Worm (Caenorhabditis elegans) whole organism, L1 larva: ENCODE measurements around the gene srt-44.

Experiments used
- C04F5.9 ChIP-seq: sonication (generic microtip); optimal IDR thresholded peaks from 2 replicates; lab custom pipeline; 2016; ENCODE audit warnings: missing genetic modification characterization, missing compliant biosample characterization
- C16A3.4 ChIP-seq: fragments of 150-350 bp; optimal IDR thresholded peaks from 2 replicates; lab custom pipeline; 2014; ENCODE audit warnings: missing biosample characterization, missing genetic modification characterization
- F16B12.6 ChIP-seq: fragments of 150-350 bp; optimal IDR thresholded peaks from 2 replicates; lab custom pipeline; 2014; ENCODE audit warnings: missing biosample characterization, missing genetic modification characterization
- Y116A8C.19 ChIP-seq: sonication (generic microtip); optimal IDR thresholded peaks from 2 replicates; lab custom pipeline; 2016; ENCODE audit warnings: missing compliant biosample characterization, missing genetic modification characterization, borderline replicate concordance
- aly-2 ChIP-seq: fragments of 150-350 bp; optimal IDR thresholded peaks from 2 replicates; lab custom pipeline; 2014; ENCODE audit warnings: missing biosample characterization, missing genetic modification characterization
- blmp-1 ChIP-seq: fragments of 150-350 bp; optimal IDR thresholded peaks from 2 replicates; lab custom pipeline; 2014; ENCODE audit warnings: missing biosample characterization, missing genetic modification characterization
- ceh-63 ChIP-seq: fragments of 200-800 bp; sonication (Bioruptor generic); optimal IDR thresholded peaks from 2 replicates; lab custom pipeline; 2018; ENCODE audit warnings: mild to moderate bottlenecking, missing genetic modification characterization, missing compliant biosample characterization
- ceh-82 ChIP-seq, 3 experiments: fragments of 150-350 bp in 1 of 3; sonication (generic microtip) in 2 of 3; optimal IDR thresholded peaks; 2 replicates each; lab custom pipeline; 2014 to 2017; ENCODE audit warnings: missing biosample characterization in 3 of 3, missing genetic modification characterization in 3 of 3
- ceh-90 ChIP-seq: sonication (generic microtip); optimal IDR thresholded peaks from 2 replicates; lab custom pipeline; 2016; ENCODE audit warnings: missing genetic modification characterization, missing compliant biosample characterization
- dsc-1 ChIP-seq: sonication (generic microtip); optimal IDR thresholded peaks from 2 replicates; lab custom pipeline; 2016; ENCODE audit warnings: mild to moderate bottlenecking, missing genetic modification characterization, missing compliant biosample characterization
- efl-1 ChIP-seq, 4 experiments: fragments of 150-350 bp; optimal IDR thresholded peaks in 3 of 4; peaks in 1 of 4; 1 replicate in 1 of 4; 2 replicates in 3 of 4; lab custom pipeline; 2014; ENCODE audit warnings: missing biosample characterization in 2 of 4, missing genetic modification characterization in 2 of 4, missing genetic modification reagents in 2 of 4
- efl-3 ChIP-seq: fragments of 200-800 bp; sonication (Bioruptor generic); optimal IDR thresholded peaks from 2 replicates; lab custom pipeline; 2018; ENCODE audit warnings: mild to moderate bottlenecking, missing genetic modification characterization, missing compliant biosample characterization
- elt-2 ChIP-seq: sonication (generic microtip); optimal IDR thresholded peaks from 2 replicates; lab custom pipeline; 2016; ENCODE audit warnings: missing genetic modification characterization, mild to moderate bottlenecking, inconsistent platforms, missing compliant biosample characterization, missing genetic modification reagents
- fkh-10 ChIP-seq: sonication (generic microtip); optimal IDR thresholded peaks from 2 replicates; lab custom pipeline; 2017; ENCODE audit warnings: missing biosample characterization, missing genetic modification reagents, missing genetic modification characterization
- fkh-8 ChIP-seq: sonication (generic microtip); optimal IDR thresholded peaks from 2 replicates; lab custom pipeline; 2016; ENCODE audit warnings: mild to moderate bottlenecking, missing genetic modification characterization, missing compliant biosample characterization
- hpl-2 ChIP-seq: fragments of 150-350 bp; optimal IDR thresholded peaks from 2 replicates; lab custom pipeline; 2014; ENCODE audit warnings: missing biosample characterization, missing genetic modification reagents, missing genetic modification characterization
- jun-1 ChIP-seq: fragments of 150-350 bp; optimal IDR thresholded peaks from 2 replicates; lab custom pipeline; 2014; ENCODE audit warnings: missing biosample characterization, missing genetic modification reagents, missing genetic modification characterization
- lin-13 ChIP-seq: fragments of 150-350 bp; optimal IDR thresholded peaks from 2 replicates; lab custom pipeline; 2014; ENCODE audit warnings: missing biosample characterization, missing genetic modification reagents, missing genetic modification characterization
- lin-14 ChIP-seq: fragments of 200-800 bp; sonication (Bioruptor generic); optimal IDR thresholded peaks from 2 replicates; lab custom pipeline; 2018; ENCODE audit warnings: mild to moderate bottlenecking, missing genetic modification characterization, moderate library complexity, missing compliant biosample characterization
- lin-15B ChIP-seq: fragments of 150-350 bp; sonication (generic microtip); optimal IDR thresholded peaks from 3 replicates; lab custom pipeline; 2014; ENCODE audit warnings: missing biosample characterization, missing genetic modification characterization
- lin-35 ChIP-seq, 2 experiments: fragments of 150-350 bp; optimal IDR thresholded peaks; 2 replicates each; lab custom pipeline; 2014; ENCODE audit warnings: missing biosample characterization in 2 of 2, missing genetic modification characterization in 2 of 2, missing genetic modification reagents in 2 of 2
- lin-39 ChIP-seq: fragments of 150-350 bp; optimal IDR thresholded peaks from 2 replicates; lab custom pipeline; 2014; ENCODE audit warnings: missing biosample characterization, missing genetic modification reagents, missing genetic modification characterization
- lir-3 ChIP-seq: sonication (generic microtip); optimal IDR thresholded peaks from 2 replicates; lab custom pipeline; 2016; ENCODE audit warnings: mild to moderate bottlenecking, missing genetic modification characterization, moderate library complexity, missing compliant biosample characterization; ENCODE audit not compliant: poor library complexity
- lsy-2 ChIP-seq, 2 experiments: fragments of 150-350 bp; optimal IDR thresholded peaks; 2 replicates each; lab custom pipeline; 2014; ENCODE audit warnings: missing biosample characterization in 2 of 2, missing genetic modification characterization in 2 of 2
- mep-1 ChIP-seq: fragments of 150-350 bp; optimal IDR thresholded peaks from 2 replicates; lab custom pipeline; 2014; ENCODE audit warnings: missing biosample characterization, missing genetic modification characterization
- nhr-12 ChIP-seq: sonication (generic microtip); optimal IDR thresholded peaks from 2 replicates; lab custom pipeline; 2017; ENCODE audit warnings: missing biosample characterization, missing genetic modification characterization
- nhr-19 ChIP-seq: fragments of 200-800 bp; sonication (Bioruptor generic); conservative IDR thresholded peaks from 2 replicates; pipeline ENCODE4 v1.3.6; 2022; ENCODE audit warnings: missing genetic modification characterization, missing compliant biosample characterization
- nhr-20 ChIP-seq: sonication (generic microtip); optimal IDR thresholded peaks from 2 replicates; lab custom pipeline; 2016; ENCODE audit warnings: mild to moderate bottlenecking, missing genetic modification characterization, missing compliant biosample characterization
- nhr-47 ChIP-seq: sonication (generic microtip); optimal IDR thresholded peaks from 2 replicates; lab custom pipeline; 2016; ENCODE audit warnings: mild to moderate bottlenecking, missing genetic modification characterization, moderate library complexity, missing compliant biosample characterization
- nhr-77 ChIP-seq: fragments of 150-350 bp; optimal IDR thresholded peaks from 2 replicates; lab custom pipeline; 2014; ENCODE audit warnings: missing biosample characterization, missing genetic modification characterization
- nhr-84 ChIP-seq: sonication (generic microtip); optimal IDR thresholded peaks from 2 replicates; lab custom pipeline; 2017; ENCODE audit warnings: missing biosample characterization, missing genetic modification characterization
- nhr-85 ChIP-seq: sonication (generic microtip); peaks from one replicate; lab custom pipeline; 2016; ENCODE audit warnings: missing genetic modification characterization, inconsistent platforms, missing compliant biosample characterization
- nhr-90 ChIP-seq: sonication (generic microtip); optimal IDR thresholded peaks from 2 replicates; lab custom pipeline; 2016; ENCODE audit warnings: mild to moderate bottlenecking, missing genetic modification characterization, missing compliant biosample characterization; ENCODE audit not compliant: poor library complexity
- pax-3 ChIP-seq: fragments of 200-800 bp; sonication (Bioruptor generic); optimal IDR thresholded peaks from 2 replicates; lab custom pipeline; 2018; ENCODE audit warnings: mild to moderate bottlenecking, missing genetic modification characterization, moderate library complexity, missing compliant biosample characterization
- swsn-7 ChIP-seq: sonication (generic microtip); optimal IDR thresholded peaks from 2 replicates; lab custom pipeline; 2016; ENCODE audit warnings: missing genetic modification characterization, missing compliant biosample characterization
- tbx-2 ChIP-seq: sonication (generic microtip); optimal IDR thresholded peaks from 2 replicates; lab custom pipeline; 2016; ENCODE audit warnings: missing genetic modification characterization, missing compliant biosample characterization
- tlp-1 ChIP-seq: fragments of 150-350 bp; optimal IDR thresholded peaks from 2 replicates; lab custom pipeline; 2014; ENCODE audit warnings: missing biosample characterization, missing genetic modification characterization
- vab-15 ChIP-seq: sonication (generic microtip); optimal IDR thresholded peaks from 2 replicates; lab custom pipeline; 2017; ENCODE audit warnings: missing genotype, mild to moderate bottlenecking, missing genetic modification characterization, missing compliant biosample characterization
- xbp-1 ChIP-seq: sonication (generic microtip); optimal IDR thresholded peaks from 2 replicates; lab custom pipeline; 2016; ENCODE audit warnings: missing genetic modification characterization, missing compliant biosample characterization

Gene srt-44

DNA sequence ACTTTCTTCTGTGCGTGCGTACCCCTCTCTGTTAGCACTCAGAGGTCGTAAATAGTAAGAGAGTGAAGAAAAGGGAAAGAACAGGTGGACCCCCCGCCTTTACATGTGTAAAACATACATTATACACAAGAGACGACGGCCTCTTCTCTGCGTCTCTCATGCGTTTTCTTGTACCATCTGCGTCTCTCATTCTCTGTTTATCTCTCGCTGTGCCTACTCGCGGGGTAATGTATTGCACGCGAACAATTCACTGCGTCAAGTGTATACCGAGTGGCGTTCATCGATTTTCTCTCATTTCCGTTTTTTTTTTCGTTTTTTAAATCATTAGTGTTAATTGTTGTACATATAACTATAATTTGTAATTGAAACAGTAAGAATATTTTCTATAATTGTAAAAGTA lies 3.8 kb downstream of the srt-44 start:
- TF ChIP-seq nhr-20, result peak; percentile 4
- TF ChIP-seq efl-1 (optimal IDR thresholded peaks at IDR 0.05; lab: Kevin White, UChicago), result peak; percentile 28 to 46
- peak in 1 of 2 experiments; percentile 88 for TF ChIP-seq efl-1 (GFP tag; optimal IDR thresholded peaks at IDR 0.05 in 1 of 2; lab: Kevin White, UChicago)
- peak; percentile 14 for TF ChIP-seq swsn-7 (tag; lab: Kevin White, UChicago)
- no peak for TF ChIP-seq fkh-10 (GFP tag; lab: Kevin White, UChicago)
- peak; percentile 48 for TF ChIP-seq nhr-85 (tag; lab: Kevin White, UChicago)
- TF ChIP-seq nhr-47 (tag; lab: Kevin White, UChicago), result peak; percentile 14
- peak; percentile 25 for TF ChIP-seq lin-13 (GFP tag; lab: Kevin White, UChicago)
- TF ChIP-seq dsc-1, result no peak
- TF ChIP-seq blmp-1 (tag; lab: Kevin White, UChicago), result peak; percentile 18

- TF ChIP-seq lsy-2 (tag; optimal IDR thresholded peaks at IDR 0.05; lab: Kevin White, UChicago) (no peak), lin-39 (tag; lab: Kevin White, UChicago) (no peak), efl-3 (no peak), ceh-90 (no peak), nhr-84 (tag; lab: Kevin White, UChicago) (no peak), fkh-8 (tag; lab: Kevin White, UChicago) (no peak), ceh-82 (tag; optimal IDR thresholded peaks at IDR 0.05; lab: Kevin White, UChicago) (no peak)
Measured at ce11 chrIV:15108475-15108874, 5.0 kb downstream of the srt-44 start, which contains the start of gene M199.2. M199.2 (plus strand) TSS chrIV:15108775.

DNA sequence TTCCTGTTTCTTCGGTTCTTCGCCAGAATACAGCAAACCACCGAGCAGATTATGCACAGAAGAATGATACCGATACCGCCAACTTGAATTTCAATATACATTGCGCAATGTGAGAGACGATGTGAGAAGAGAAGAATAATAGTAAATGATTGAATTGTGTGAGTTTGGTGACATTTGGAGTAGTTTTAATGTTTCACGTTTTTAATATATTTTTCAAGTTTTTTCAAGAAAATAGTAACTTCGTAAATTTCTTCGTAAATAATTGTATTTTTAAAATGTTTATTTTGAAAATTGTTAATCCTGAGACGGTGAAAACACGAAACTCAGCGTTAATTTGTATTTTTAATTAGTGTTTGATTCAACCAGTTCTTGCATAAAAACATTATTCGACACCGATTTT lies 9.7 kb downstream of the srt-44 start, which contains the start of gene M199.134:
TSS of gene M199.134 (minus strand) at position 101 of the 400 bp plus-strand sequence.
- TF ChIP-seq elt-2 (tag; lab: Kevin White, UChicago) (no peak), nhr-90 (no peak), F16B12.6 (tag; lab: Kevin White, UChicago) (no peak), jun-1 (no peak), tbx-2 (no peak), lin-15B (tag; lab: Kevin White, UChicago) (no peak)

ce11 chrIV:15114324-15114723 lies 10.9 kb downstream of the srt-44 start, which contains the start of gene M199.135:
M199.135 (plus strand) TSS chrIV:15114624.
- TF ChIP-seq lin-14 (GFP tag; lab: Kevin White, UChicago), result no peak
- no peak for TF ChIP-seq lir-3
- TF ChIP-seq tlp-1 (tag; lab: Kevin White, UChicago), result no peak
- no peak for TF ChIP-seq ceh-63
- no peak for TF ChIP-seq nhr-12 (tag; lab: Kevin White, UChicago)
- no peak for TF ChIP-seq Y116A8C.19 (tag; lab: Kevin White, UChicago)
- no peak for TF ChIP-seq nhr-19
- no peak for TF ChIP-seq nhr-84 (tag; lab: Kevin White, UChicago)
- no peak for TF ChIP-seq nhr-20
- TF ChIP-seq xbp-1 (tag; lab: Kevin White, UChicago), result no peak
- no peak for TF ChIP-seq efl-1 (optimal IDR thresholded peaks at IDR 0.05; lab: Kevin White, UChicago)
- no peak for TF ChIP-seq efl-1 (GFP tag; optimal IDR thresholded peaks at IDR 0.05 in 1 of 2; lab: Kevin White, UChicago)
- no peak for TF ChIP-seq ceh-90
- no peak for TF ChIP-seq aly-2
- no peak for TF ChIP-seq nhr-77 (tag; lab: Kevin White, UChicago)

- TF ChIP-seq mep-1 (tag; lab: Kevin White, UChicago) (no peak), C04F5.9 (no peak), pax-3 (tag; lab: Kevin White, UChicago) (no peak), hpl-2 (GFP tag; lab: Kevin White, UChicago) (no peak), lin-35 (GFP tag; optimal IDR thresholded peaks at IDR 0.05; lab: Kevin White, UChicago) (no peak), swsn-7 (tag; lab: Kevin White, UChicago) (no peak), vab-15 (tag; lab: Kevin White, UChicago) (no peak), C16A3.4 (tag; lab: Kevin White, UChicago) (no peak), nhr-19 (no peak)
- TF ChIP-seq, all 84 proteins: peak for 0
Measured at ce11 chrIV:15118390-15118789, 15.0 kb downstream of the srt-44 start, which contains the start of gene M199.136. M199.136 (plus strand) TSS chrIV:15118690.
